Fruit fly (Drosophila melanogaster) whole organism, adult: ENCODE data around the gene Srg3.

Source experiments
- CG1620 ChIP-seq: fragments of 200-800 bp; sonication (Bioruptor generic); optimal IDR thresholded peaks from 2 replicates; lab custom pipeline; 2016; ENCODE audit warnings: missing biosample characterization, missing genetic modification characterization
- CG5204 ChIP-seq: fragments of 200-800 bp; sonication (Bioruptor generic); optimal IDR thresholded peaks from 2 replicates; lab custom pipeline; 2016; ENCODE audit warnings: missing biosample characterization, missing genetic modification characterization
- cnc ChIP-seq, 2 experiments: fragments of >200 bp; optimal IDR thresholded peaks; 2 replicates each; lab custom pipeline; 2017

- TF ChIP-seq CG1620 (GFP tag; lab: Kevin White, UChicago) (no peak), cnc (optimal IDR thresholded peaks at IDR 0.05; lab: Kevin White, UChicago) (no peak), CG5204 (GFP tag; lab: Kevin White, UChicago) (no peak)
Measured at dm6 chr3L:9398435-9398981, 44.5 kb upstream of the Srg3 start.
